Worm (Caenorhabditis elegans): ENCODE results near the gene hecd-1.

ce11 chrIV:7096097-7096496, 48.4 kb downstream of the hecd-1 start:
- TF ChIP-seq nhr-12 (tag; optimal IDR thresholded peaks at IDR 0.05) (no peak), ztf-4 (tag; optimal IDR thresholded peaks at IDR 0.05) (no peak), elt-3 (tag; optimal IDR thresholded peaks at IDR 0.05) (no peak), unc-62 (GFP tag; optimal IDR thresholded peaks at IDR 0.05) (no peak), skn-1 (tag; optimal IDR thresholded peaks at IDR 0.05) (no peak), ztf-11 (tag; optimal IDR thresholded peaks at IDR 0.05) (no peak), fkh-10 (GFP tag; optimal IDR thresholded peaks at IDR 0.05) (no peak), mdl-1 (tag; optimal IDR thresholded peaks at IDR 0.05) (no peak), pha-4 (tag; optimal IDR thresholded peaks at IDR 0.05) (no peak), R02D3.7 (tag; optimal IDR thresholded peaks at IDR 0.05) (no peak)

Data from whole organism, L3 larva.